Worm (Caenorhabditis elegans) whole organism, late embryonic: ENCODE results near the gene sri-36.
"Not testable (repeated sequence)": the region's sequence is repeated elsewhere in the genome, so short reads cannot be mapped to it uniquely, and the experiment has no call there.

ENCODE experiments used
- K09A11.1 ChIP-seq: sonication (generic microtip); optimal IDR thresholded peaks from 2 replicates; lab custom pipeline; 2017; ENCODE audit warnings: antibody characterized with exemption, mild to moderate bottlenecking, missing genetic modification characterization, missing compliant biosample characterization; ENCODE audit not compliant: insufficient read depth
- T23F11.4 ChIP-seq: fragments of 200-800 bp; sonication (Bioruptor generic); optimal IDR thresholded peaks from 2 replicates; lab custom pipeline; 2018; ENCODE audit warnings: mild to moderate bottlenecking, missing genetic modification characterization, missing compliant biosample characterization
- Y22D7AL.16 ChIP-seq: sonication (generic microtip); optimal IDR thresholded peaks from 2 replicates; lab custom pipeline; 2016; ENCODE audit warnings: missing genetic modification characterization, missing compliant biosample characterization
- ahr-1 ChIP-seq: sonication (generic microtip); optimal IDR thresholded peaks from 2 replicates; lab custom pipeline; 2016; ENCODE audit warnings: missing genetic modification characterization, missing compliant biosample characterization
- ceh-18 ChIP-seq: sonication (generic microtip); optimal IDR thresholded peaks from 2 replicates; lab custom pipeline; 2016; ENCODE audit warnings: missing genetic modification characterization, missing compliant biosample characterization
- ceh-19 ChIP-seq: fragments of 200-800 bp; sonication (Bioruptor generic); optimal IDR thresholded peaks from 2 replicates; lab custom pipeline; 2018; ENCODE audit warnings: mild to moderate bottlenecking, missing genetic modification characterization, missing compliant biosample characterization
- ceh-30 ChIP-seq: fragments of 150-350 bp; optimal IDR thresholded peaks from 2 replicates; lab custom pipeline; 2014; ENCODE audit warnings: missing biosample characterization, missing genetic modification characterization
- ceh-45 ChIP-seq: fragments of 200-800 bp; sonication (Bioruptor generic); IDR thresholded peaks from 2 replicates; pipeline ENCODE4 v1.3.6; 2022; ENCODE audit warnings: missing genetic modification reagents, missing genetic modification characterization, missing compliant biosample characterization
- elt-2 ChIP-seq: sonication (generic microtip); optimal IDR thresholded peaks from 2 replicates; lab custom pipeline; 2016; ENCODE audit warnings: missing genetic modification reagents, missing genetic modification characterization, missing compliant biosample characterization
- elt-4 ChIP-seq: sonication (generic microtip); optimal IDR thresholded peaks from 2 replicates; lab custom pipeline; 2016; ENCODE audit warnings: missing genetic modification characterization, missing compliant biosample characterization
- ets-4 ChIP-seq: sonication (generic microtip); optimal IDR thresholded peaks from 2 replicates; lab custom pipeline; 2016; ENCODE audit warnings: missing genetic modification characterization, missing compliant biosample characterization
- eyg-1 ChIP-seq: sonication (generic microtip); optimal IDR thresholded peaks from 2 replicates; lab custom pipeline; 2016; ENCODE audit warnings: missing genotype, missing genetic modification characterization, missing compliant biosample characterization
- fkh-10 ChIP-seq: fragments of 150-350 bp; optimal IDR thresholded peaks from 2 replicates; lab custom pipeline; 2014; ENCODE audit warnings: missing biosample characterization, missing genetic modification reagents, missing genetic modification characterization
- hlh-13 ChIP-seq: fragments of 200-800 bp; sonication (Bioruptor generic); optimal IDR thresholded peaks from 2 replicates; lab custom pipeline; 2018; ENCODE audit warnings: mild to moderate bottlenecking, missing genetic modification characterization, missing compliant biosample characterization
- hlh-8 ChIP-seq: sonication (generic microtip); optimal IDR thresholded peaks from 2 replicates; lab custom pipeline; 2016; ENCODE audit warnings: missing genotype, missing genetic modification characterization, missing compliant biosample characterization
- lin-11 ChIP-seq: fragments of 200-800 bp; sonication (Bioruptor generic); optimal IDR thresholded peaks from 2 replicates; lab custom pipeline; 2018; ENCODE audit warnings: mild to moderate bottlenecking, missing genetic modification characterization, missing compliant biosample characterization
- madf-2 ChIP-seq: sonication (generic microtip); optimal IDR thresholded peaks from 2 replicates; lab custom pipeline; 2017; ENCODE audit warnings: missing genetic modification characterization, missing compliant biosample characterization
- mec-3 ChIP-seq: sonication (generic microtip); optimal IDR thresholded peaks from 2 replicates; lab custom pipeline; 2016; ENCODE audit warnings: borderline replicate concordance, missing genetic modification characterization, missing compliant biosample characterization
- nhr-11 ChIP-seq: fragments of 150-350 bp; optimal IDR thresholded peaks from 2 replicates; lab custom pipeline; 2014; ENCODE audit warnings: missing biosample characterization, missing genetic modification characterization
- pha-2 ChIP-seq: sonication (generic microtip); optimal IDR thresholded peaks from 2 replicates; lab custom pipeline; 2017; ENCODE audit warnings: mild to moderate bottlenecking, missing genetic modification characterization, missing compliant biosample characterization
- pros-1 ChIP-seq: fragments of 150-350 bp; optimal IDR thresholded peaks from 2 replicates; lab custom pipeline; 2014; ENCODE audit warnings: missing biosample characterization, missing genetic modification reagents, missing genetic modification characterization
- ref-2 ChIP-seq: sonication (generic microtip); optimal IDR thresholded peaks from 2 replicates; lab custom pipeline; 2016; ENCODE audit warnings: missing genetic modification characterization, missing compliant biosample characterization
- rnt-1 ChIP-seq: sonication (generic microtip); optimal IDR thresholded peaks from 2 replicates; lab custom pipeline; 2016; ENCODE audit warnings: missing genetic modification characterization, missing compliant biosample characterization
- sdc-2 ChIP-seq: sonication (generic microtip); optimal IDR thresholded peaks from 2 replicates; lab custom pipeline; 2016; ENCODE audit warnings: missing genotype, missing genetic modification characterization, missing compliant biosample characterization
- sox-2 ChIP-seq: fragments of 200-800 bp; sonication (Bioruptor generic); IDR thresholded peaks from 2 replicates; pipeline ENCODE4 v1.3.6; 2022; ENCODE audit warnings: missing genetic modification reagents, missing genetic modification characterization, missing compliant biosample characterization
- sox-4 ChIP-seq: sonication (generic microtip); optimal IDR thresholded peaks from 2 replicates; lab custom pipeline; 2017; ENCODE audit warnings: mild to moderate bottlenecking, missing genetic modification characterization, inconsistent platforms, missing compliant biosample characterization
- tbx-2 ChIP-seq: sonication (generic microtip); optimal IDR thresholded peaks from 2 replicates; lab custom pipeline; 2016; ENCODE audit warnings: missing genetic modification characterization, missing compliant biosample characterization
- unc-3 ChIP-seq, 2 experiments: fragments of 200-800 bp in 1 of 2; sonication (Bioruptor generic) in 1 of 2; sonication (generic microtip) in 1 of 2; conservative IDR thresholded peaks in 1 of 2; optimal IDR thresholded peaks in 1 of 2; 2 replicates each; pipeline versions ENCODE4 v1.3.6 to Lab custom; 2016 to 2022; ENCODE audit warnings: missing compliant biosample characterization in 2 of 2, missing genetic modification characterization in 2 of 2, missing genetic modification reagents in 1 of 2

sri-36 gene

ce11 chrII:2610202-2610912 is 25.0 kb upstream of the sri-36 start, which contains the start of gene sri-38:
TSS of gene sri-38 (plus strand) at chrII:2610862.
- no peak for TF ChIP-seq ceh-30 (tag; lab: Kevin White, UChicago)
- TF ChIP-seq elt-2 (tag; lab: Kevin White, UChicago), result peak; percentile 86
- no peak for TF ChIP-seq unc-3 (GFP tag; conservative IDR thresholded peaks at IDR 0.05; lab: Robert Waterston, UW)
- no peak for TF ChIP-seq unc-3 (tag; optimal IDR thresholded peaks at IDR 0.05; lab: Kevin White, UChicago)

DNA sequence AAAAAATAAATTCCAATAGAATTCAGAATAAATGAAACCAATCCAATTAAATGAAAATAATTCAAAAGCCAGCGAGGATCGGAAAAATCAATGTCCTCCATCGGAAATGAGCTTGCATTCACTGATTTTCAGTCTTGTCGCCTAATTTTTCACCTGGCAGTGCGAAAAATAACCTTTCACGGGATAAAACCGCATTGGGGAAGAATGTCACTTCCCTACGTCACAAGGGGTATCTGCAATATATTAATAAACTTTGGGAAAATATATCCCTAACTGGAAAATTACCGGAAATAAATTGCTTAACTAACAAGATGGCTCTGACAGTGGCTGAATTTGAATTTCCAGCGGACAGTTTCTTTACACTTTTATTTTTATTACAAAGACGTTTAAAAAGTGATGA is 19.9 kb upstream of the sri-36 start, which contains the start of gene sri-77:
TSS of gene sri-77 (minus strand) at position 101 of the 400 bp plus-strand sequence.
- TF ChIP-seq sdc-2 (tag; lab: Kevin White, UChicago) (no peak), T23F11.4 (GFP tag; lab: Kevin White, UChicago) (no peak), hlh-13 (GFP tag; lab: Kevin White, UChicago) (no peak)
- TF ChIP-seq, all 69 proteins: peak for 0

DNA sequence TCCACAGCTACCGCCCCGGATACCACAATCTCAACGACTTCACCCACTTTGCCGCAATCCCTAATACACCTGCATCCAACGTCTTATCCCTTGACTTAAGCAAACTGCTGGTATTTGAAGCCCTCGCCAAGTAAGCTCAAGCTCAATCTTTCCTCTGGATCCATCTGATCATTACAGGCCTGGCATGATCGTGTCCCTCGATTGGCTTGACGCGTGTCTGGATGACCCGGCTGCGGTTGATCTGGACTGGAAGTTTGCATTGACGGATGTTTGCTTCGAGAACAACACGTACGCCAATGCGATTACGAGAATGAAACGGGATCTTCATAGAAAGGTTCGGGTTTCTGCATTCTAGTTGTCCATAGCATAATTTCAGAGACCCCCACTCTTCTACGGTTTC is 15.5 kb upstream of the sri-36 start:
- no peak for TF ChIP-seq sox-2 (GFP tag; lab: Robert Waterston, UW)
- no peak for TF ChIP-seq ceh-45 (GFP tag; lab: Robert Waterston, UW)
- TF ChIP-seq madf-2 (tag; lab: Kevin White, UChicago), result no peak
- TF ChIP-seq tbx-2 (tag; lab: Kevin White, UChicago), result no peak
- no peak for TF ChIP-seq hlh-8
- TF ChIP-seq K09A11.1, result no peak
- no peak for TF ChIP-seq ref-2 (tag; lab: Kevin White, UChicago)
- no peak for TF ChIP-seq nhr-11 (tag; lab: Kevin White, UChicago)
- no peak for TF ChIP-seq ahr-1 (tag; lab: Kevin White, UChicago)
- TF ChIP-seq elt-2 (tag; lab: Kevin White, UChicago), result no peak
- TF ChIP-seq rnt-1 (tag; lab: Kevin White, UChicago), result no peak
- TF ChIP-seq lin-11, result no peak
- TF ChIP-seq sox-4 (tag; lab: Kevin White, UChicago), result no peak
- TF ChIP-seq pha-2 (tag; lab: Kevin White, UChicago), result no peak
- TF ChIP-seq ceh-30 (tag; lab: Kevin White, UChicago), result no peak

ce11 chrII:2600176-2600575 is 14.8 kb upstream of the sri-36 start, which contains the start of gene F33H12.1:
TSS of gene F33H12.1 (plus strand) at chrII:2600476.
- not testable (repeated sequence) for TF ChIP-seq eyg-1 (tag; lab: Kevin White, UChicago); Y22D7AL.16; ets-4 (tag; lab: Kevin White, UChicago)

DNA sequence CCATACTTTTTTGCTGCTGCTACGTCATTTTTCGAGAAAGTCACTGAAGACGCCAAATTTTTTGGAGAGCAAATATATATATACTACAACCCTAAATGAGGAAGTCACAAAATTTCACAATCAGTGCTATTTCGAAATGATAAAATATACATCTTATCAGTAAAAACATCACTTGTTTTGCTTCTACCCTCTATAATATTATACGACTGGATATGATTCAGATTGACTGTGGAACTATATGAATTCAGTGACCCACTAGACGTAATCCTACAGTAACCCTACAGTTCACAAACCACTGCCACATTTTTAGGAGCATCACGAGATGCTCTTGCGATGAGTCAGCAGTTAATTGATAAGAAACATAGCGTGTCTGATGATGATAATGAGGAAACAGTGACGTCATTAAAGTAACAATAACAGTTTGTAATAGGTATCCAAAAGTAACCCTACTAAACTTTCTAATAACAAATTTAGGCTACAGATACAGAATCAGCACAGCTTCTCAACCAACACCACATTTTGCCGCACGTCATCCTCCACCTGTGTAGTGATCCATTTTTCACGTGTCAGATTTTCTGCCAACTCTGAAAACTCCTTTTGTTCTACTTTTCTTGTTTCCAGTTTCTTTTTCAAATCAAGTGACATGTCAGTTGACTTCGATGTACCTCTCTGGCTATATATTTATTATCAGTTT is 1.6 kb upstream of the sri-36 start, which contains the start of the genes F33H12.7 and sri-39:
TSS of gene F33H12.7 (minus strand) at position 51 of the 694 bp plus-strand sequence.
TSS of gene sri-39 (plus strand) at position 644 of the 694 bp plus-strand sequence.
- TF ChIP-seq elt-2 (tag; lab: Kevin White, UChicago) (peak; percentile 85), ceh-19 (GFP tag; lab: Kevin White, UChicago) (no peak)
- TF ChIP-seq, all 69 proteins: peak for 1

DNA sequence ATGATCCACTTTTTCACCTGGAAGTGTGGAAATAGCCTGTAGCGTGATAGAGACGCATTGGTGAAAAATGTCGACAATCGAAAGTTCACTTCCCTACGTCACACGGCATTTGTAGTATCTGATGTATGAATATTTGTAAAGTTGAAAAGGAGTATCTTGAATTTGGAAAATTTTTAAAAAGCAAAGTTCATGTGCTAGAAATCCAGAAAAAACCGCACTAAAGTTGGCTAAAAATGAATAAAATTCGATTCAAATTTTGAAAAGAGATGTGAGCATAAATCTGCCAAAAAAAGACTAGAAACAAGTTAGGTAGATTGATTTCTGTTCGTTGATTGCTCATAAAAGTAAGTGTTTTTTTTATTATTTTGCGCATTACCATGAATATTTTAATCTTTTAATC is 2.3 kb downstream of the sri-36 start, which contains the start of gene sri-74:
TSS of gene sri-74 (minus strand) at position 101 of the 400 bp plus-strand sequence.
- no peak for TF ChIP-seq ceh-18 (tag; lab: Kevin White, UChicago)
- TF ChIP-seq, all 69 proteins: peak for 0

DNA sequence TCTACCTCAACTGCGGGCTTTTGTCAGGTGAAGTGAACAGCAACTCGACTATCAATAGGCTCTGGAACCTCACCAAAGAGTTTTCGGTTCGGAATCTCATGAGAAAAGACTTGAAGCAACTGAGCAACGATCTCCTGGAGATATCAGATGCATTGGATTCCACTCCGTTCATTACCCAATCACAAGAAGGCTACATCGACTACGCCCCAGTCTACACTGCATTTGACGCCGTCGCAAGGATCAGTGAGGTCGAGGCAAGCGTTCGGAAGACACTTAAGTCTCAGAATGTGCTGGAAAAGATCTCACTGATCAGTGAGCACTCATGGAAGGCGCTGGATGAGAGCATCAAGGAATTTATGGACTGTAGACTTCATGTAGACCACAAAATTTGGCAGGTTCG is 7.2 kb downstream of the sri-36 start:
- TF ChIP-seq fkh-10 (GFP tag; lab: Kevin White, UChicago) (no peak), pros-1 (no peak), elt-2 (tag; lab: Kevin White, UChicago) (no peak), mec-3 (tag; lab: Kevin White, UChicago) (no peak), tbx-2 (tag; lab: Kevin White, UChicago) (no peak), elt-4 (tag; lab: Kevin White, UChicago) (no peak)
